Worm (Caenorhabditis elegans) whole organism, mixed stage, embryonic: ENCODE data around the gene F20C5.6.

Experiments
- blmp-1 ChIP-seq: fragments of 150-350 bp; optimal IDR thresholded peaks from 2 replicates; lab custom pipeline; 2014; ENCODE audit warnings: missing biosample characterization, missing genetic modification characterization
- lin-13 ChIP-seq: fragments of 150-350 bp; optimal IDR thresholded peaks from 2 replicates; lab custom pipeline; 2014; ENCODE audit warnings: missing biosample characterization, missing genetic modification characterization
- nhr-2 ChIP-seq: fragments of 150-350 bp; optimal IDR thresholded peaks from 2 replicates; lab custom pipeline; 2014; ENCODE audit warnings: missing biosample characterization, missing genetic modification characterization
- sem-2 ChIP-seq: fragments of 200-800 bp; sonication (Bioruptor generic); optimal IDR thresholded peaks from 2 replicates; lab custom pipeline; 2018; ENCODE audit warnings: mild to moderate bottlenecking, missing genetic modification characterization, missing compliant biosample characterization
- sptf-1 ChIP-seq: sonication (generic microtip); optimal IDR thresholded peaks from 2 replicates; lab custom pipeline; 2017; ENCODE audit warnings: mild to moderate bottlenecking, missing genetic modification characterization, moderate library complexity, missing compliant biosample characterization
- unc-62 ChIP-seq: fragments of 150-350 bp; optimal IDR thresholded peaks from 2 replicates; lab custom pipeline; 2014; ENCODE audit warnings: missing biosample characterization, missing genetic modification reagents, missing genetic modification characterization
- ztf-11 ChIP-seq: fragments of 150-350 bp; optimal IDR thresholded peaks from 2 replicates; lab custom pipeline; 2014; ENCODE audit warnings: missing biosample characterization, missing genetic modification characterization

DNA sequence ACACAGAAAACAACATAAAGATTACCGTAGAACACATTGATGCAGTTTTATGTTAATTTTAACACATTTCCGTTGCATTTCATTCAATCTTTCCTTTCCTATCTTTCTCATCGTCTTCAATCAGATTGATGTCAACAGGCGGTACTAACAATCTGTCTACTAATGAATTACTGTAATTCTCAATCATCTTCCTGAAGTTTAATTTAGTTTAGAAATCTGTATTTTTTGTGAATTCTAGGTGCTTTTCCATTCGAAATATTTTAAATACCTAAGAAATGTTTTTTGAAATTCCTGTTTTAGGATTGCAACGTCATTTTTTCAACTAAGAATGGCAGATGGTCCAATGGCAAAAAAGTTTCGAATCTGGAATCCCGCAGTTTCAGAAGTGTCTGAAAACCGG lies 49.3 kb downstream of the F20C5.6 start, which contains the start of gene F21D5.9:
- TF ChIP-seq blmp-1 (no peak), ztf-11 (tag; lab: Kevin White, UChicago) (no peak), sptf-1 (tag; lab: Kevin White, UChicago) (no peak), lin-13 (tag; lab: Kevin White, UChicago) (no peak), unc-62 (no peak), sem-2 (no peak), nhr-2 (tag; lab: Kevin White, UChicago) (no peak)
